Worm (Caenorhabditis elegans): ENCODE results near the gene srbc-37.

- TF ChIP-seq ztf-28 (GFP tag; IDR thresholded peaks at IDR 0.05) = no peak
- TF ChIP-seq snpc-4 (GFP tag; optimal IDR thresholded peaks at IDR 0.05) = no peak
- TF ChIP-seq snpc-4 (tag; optimal IDR thresholded peaks at IDR 0.05) = no peak
- TF ChIP-seq unc-62 (GFP tag; optimal IDR thresholded peaks at IDR 0.05) = no peak
- TF ChIP-seq F49E8.2 (tag; optimal IDR thresholded peaks at IDR 0.05; ENCODE audit: insufficient read depth) = no peak
- TF ChIP-seq die-1 (tag; optimal IDR thresholded peaks at IDR 0.05) = no peak
- no peak for TF ChIP-seq akir-1 (GFP tag; optimal IDR thresholded peaks at IDR 0.05)
Observed at ce11 chrV:674213-674612, 28.1 kb upstream of the srbc-37 start, which contains the start of gene sru-25.
